Worm (Caenorhabditis elegans): ENCODE results near the gene ZK813.3.
A peak's percentile ranks its signal among the peaks of the same experiment; 100 is the strongest.

The ZK813.3 gene

DNA sequence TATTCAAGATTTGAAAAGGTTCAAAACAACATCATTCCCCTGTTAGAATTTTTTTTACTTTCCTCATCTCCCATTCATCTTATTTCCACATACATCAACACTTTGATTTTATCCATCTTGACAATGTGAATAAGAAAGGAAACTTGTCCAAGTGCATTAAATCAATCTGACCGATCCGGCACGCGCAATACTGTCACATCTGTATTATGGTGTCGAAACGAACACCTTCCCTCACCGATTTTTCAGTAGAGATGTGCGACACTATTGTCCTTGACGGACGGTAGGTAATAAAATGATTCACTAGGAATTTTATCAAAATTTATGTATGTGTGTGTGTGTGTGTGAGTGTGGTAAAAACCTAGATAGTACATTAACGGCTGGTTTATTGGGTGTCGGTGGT lies 22.2 kb downstream of the ZK813.3 start:
- peak; percentile 76 for TF ChIP-seq unc-62 (GFP tag; optimal IDR thresholded peaks at IDR 0.05)
- no peak for TF ChIP-seq nhr-28 (tag; optimal IDR thresholded peaks at IDR 0.05)
- TF ChIP-seq elt-1 (tag; optimal IDR thresholded peaks at IDR 0.05; ENCODE audit: borderline replicate concordance, insufficient read depth): no peak

DNA sequence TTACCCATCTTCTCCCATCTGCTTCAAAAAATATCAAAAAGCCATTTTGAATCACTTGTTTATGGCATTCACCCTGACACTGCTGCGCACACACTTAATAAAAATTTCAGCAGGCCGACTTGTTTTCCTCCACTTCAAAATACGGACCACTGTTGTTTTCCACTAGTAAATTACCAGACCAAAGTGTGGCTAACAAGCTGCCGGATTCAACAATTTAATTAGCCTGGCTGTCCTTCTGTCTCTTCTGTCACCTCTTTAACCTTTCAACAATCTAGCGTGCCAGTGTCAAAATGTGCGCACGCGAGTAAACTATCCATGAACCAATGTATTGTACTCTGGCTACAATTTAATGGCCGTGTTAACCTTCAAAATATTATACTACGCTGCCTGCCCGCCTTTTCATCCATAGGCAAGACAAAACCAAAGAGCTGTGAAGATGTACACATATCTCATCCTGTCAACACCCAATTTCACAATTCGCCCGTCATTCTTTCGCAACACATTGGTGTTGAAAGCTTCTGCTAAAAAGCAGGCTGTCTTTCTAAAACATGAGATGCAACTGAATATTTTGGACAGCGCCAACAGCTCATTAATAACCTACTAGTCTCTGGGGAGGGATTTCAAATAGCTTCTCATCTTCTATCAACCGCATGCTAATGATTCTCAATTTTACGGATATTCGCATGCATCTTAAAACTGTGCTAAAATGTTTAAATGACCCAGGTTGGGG lies 22.8 kb downstream of the ZK813.3 start:
- TF ChIP-seq nhr-237 (tag; optimal IDR thresholded peaks at IDR 0.05) (no peak), nhr-2 (tag; optimal IDR thresholded peaks at IDR 0.05) (peak; percentile 10), lin-13 (tag; optimal IDR thresholded peaks at IDR 0.05) (no peak), snpc-4 (tag; optimal IDR thresholded peaks at IDR 0.05) (no peak), ces-1 (GFP tag; optimal IDR thresholded peaks at IDR 0.05) (peak; percentile 80), lin-32 (GFP tag; optimal IDR thresholded peaks at IDR 0.05) (no peak), elt-3 (tag; optimal IDR thresholded peaks at IDR 0.05) (no peak), lsy-2 (tag; optimal IDR thresholded peaks at IDR 0.05) (no peak), sptf-1 (tag; optimal IDR thresholded peaks at IDR 0.05) (no peak), nhr-12 (tag; optimal IDR thresholded peaks at IDR 0.05) (no peak), nhr-28 (tag; optimal IDR thresholded peaks at IDR 0.05) (no peak), ceh-43 (GFP tag; optimal IDR thresholded peaks at IDR 0.05) (no peak), ceh-39 (tag; optimal IDR thresholded peaks at IDR 0.05) (no peak), M03D4.4 (tag; optimal IDR thresholded peaks at IDR 0.05) (no peak), ham-2 (GFP tag; optimal IDR thresholded peaks at IDR 0.05) (peak; percentile 41), unc-62 (GFP tag; optimal IDR thresholded peaks at IDR 0.05) (peak; percentile 53)

DNA sequence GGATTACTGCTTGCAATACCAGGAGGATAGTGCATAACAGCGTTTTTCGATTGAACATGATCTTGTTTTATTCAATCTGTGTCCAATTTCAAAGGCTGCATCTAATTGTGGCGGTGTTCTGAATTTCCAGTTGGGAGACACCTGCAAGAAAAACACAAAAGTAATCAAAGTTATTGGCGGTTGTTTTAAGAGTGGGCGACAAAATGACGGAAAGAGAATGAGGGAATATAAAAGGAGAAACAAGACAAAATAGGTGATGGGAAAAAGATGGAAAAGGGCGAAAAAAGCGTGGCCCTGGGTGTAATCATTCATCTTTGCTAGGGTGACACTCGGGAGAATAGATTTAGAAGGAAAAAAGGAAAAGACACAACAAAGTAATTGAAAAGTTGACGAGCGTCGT lies 24.1 kb downstream of the ZK813.3 start, which contains the start of the genes ZK377.15 and sax-3:
Gene ZK377.15, minus strand, starts transcription at position 101 of the 400 bp plus-strand sequence.
Gene sax-3, minus strand, starts transcription at position 143 of the 400 bp plus-strand sequence.
- no peak for TF ChIP-seq bed-3 (GFP tag; optimal IDR thresholded peaks at IDR 0.05)
- TF ChIP-seq elt-3 (tag; optimal IDR thresholded peaks at IDR 0.05): no peak
- no peak for TF ChIP-seq unc-120 (tag; optimal IDR thresholded peaks at IDR 0.05; ENCODE audit: poor library complexity, severe bottlenecking)
- no peak for TF ChIP-seq elt-1 (tag; optimal IDR thresholded peaks at IDR 0.05; ENCODE audit: borderline replicate concordance, insufficient read depth)
- no peak for TF ChIP-seq blmp-1 (tag; optimal IDR thresholded peaks at IDR 0.05)
- no peak for TF ChIP-seq nhr-28 (tag; optimal IDR thresholded peaks at IDR 0.05)
- no peak for TF ChIP-seq ham-2 (GFP tag; optimal IDR thresholded peaks at IDR 0.05)
- no peak for TF ChIP-seq ceh-83 (GFP tag; optimal IDR thresholded peaks at IDR 0.05)
- no peak for TF ChIP-seq ces-1 (GFP tag; optimal IDR thresholded peaks at IDR 0.05)
- TF ChIP-seq M03D4.4 (tag; optimal IDR thresholded peaks at IDR 0.05): no peak
- no peak for TF ChIP-seq lin-13 (tag; optimal IDR thresholded peaks at IDR 0.05)
- TF ChIP-seq unc-39 (tag; optimal IDR thresholded peaks at IDR 0.05): no peak
- no peak for TF ChIP-seq ceh-39 (tag; optimal IDR thresholded peaks at IDR 0.05)
- no peak for TF ChIP-seq hlh-1 (tag; optimal IDR thresholded peaks at IDR 0.05)
- TF ChIP-seq unc-62 (GFP tag; optimal IDR thresholded peaks at IDR 0.05): no peak
- no peak for TF ChIP-seq mls-2 (tag; optimal IDR thresholded peaks at IDR 0.05)
- no peak for TF ChIP-seq drap-1 (GFP tag; optimal IDR thresholded peaks at IDR 0.05)

DNA sequence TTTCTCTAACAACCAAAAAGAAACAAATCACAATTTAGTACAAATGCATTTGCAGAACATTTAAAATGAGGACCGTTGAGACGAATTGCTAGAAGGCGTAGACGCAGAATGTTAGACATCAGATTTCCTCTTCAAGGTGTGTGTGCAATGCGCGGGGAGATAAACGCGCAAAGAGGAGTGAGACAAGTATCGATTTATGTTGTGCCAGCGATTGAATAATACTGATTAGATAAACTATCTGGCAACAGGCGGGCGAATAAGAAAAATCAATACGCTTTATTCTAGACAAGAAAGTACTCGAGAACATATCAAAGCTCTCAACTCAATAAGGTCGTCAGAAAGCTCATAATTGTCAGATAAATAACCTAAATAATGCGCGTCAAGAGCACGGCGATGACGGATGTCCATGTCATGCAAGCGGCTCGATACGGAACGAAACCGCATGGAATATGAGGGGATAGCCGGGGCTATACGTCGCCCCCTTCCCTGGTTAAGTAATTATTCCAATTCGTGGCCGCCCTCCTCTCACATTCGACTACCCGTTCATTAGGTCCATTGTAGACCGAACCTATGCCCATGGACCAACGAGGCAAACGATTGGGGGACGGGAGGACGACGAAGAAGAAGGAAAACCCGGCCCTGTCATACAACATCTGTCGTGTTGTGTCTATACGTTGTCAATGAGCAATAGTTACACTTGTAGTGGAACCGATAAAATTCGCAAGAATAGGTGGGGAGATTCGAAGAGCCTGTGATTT lies 25.5 kb downstream of the ZK813.3 start:
- TF ChIP-seq lin-32 (GFP tag; optimal IDR thresholded peaks at IDR 0.05): no peak
- no peak for TF ChIP-seq nhr-12 (tag; optimal IDR thresholded peaks at IDR 0.05)
- no peak for TF ChIP-seq pha-4 (tag; optimal IDR thresholded peaks at IDR 0.05)
- no peak for TF ChIP-seq sem-2 (GFP tag; optimal IDR thresholded peaks at IDR 0.05)
- peak; percentile 48 for TF ChIP-seq ces-1 (GFP tag; optimal IDR thresholded peaks at IDR 0.05)
- TF ChIP-seq unc-62 (GFP tag; optimal IDR thresholded peaks at IDR 0.05): no peak
- TF ChIP-seq hlh-1 (tag; optimal IDR thresholded peaks at IDR 0.05): no peak
- TF ChIP-seq nhr-237 (tag; optimal IDR thresholded peaks at IDR 0.05): no peak
- peak; percentile 60 for TF ChIP-seq nhr-2 (tag; optimal IDR thresholded peaks at IDR 0.05)
- no peak for TF ChIP-seq nhr-76 (tag; optimal IDR thresholded peaks at IDR 0.05)
- TF ChIP-seq M03D4.4 (tag; optimal IDR thresholded peaks at IDR 0.05): no peak
- no peak for TF ChIP-seq lsy-2 (tag; optimal IDR thresholded peaks at IDR 0.05)
- TF ChIP-seq blmp-1 (tag; optimal IDR thresholded peaks at IDR 0.05): no peak
- TF ChIP-seq ceh-43 (GFP tag; optimal IDR thresholded peaks at IDR 0.05): no peak
- no peak for TF ChIP-seq nhr-28 (tag; optimal IDR thresholded peaks at IDR 0.05)
- TF ChIP-seq unc-39 (tag; optimal IDR thresholded peaks at IDR 0.05): no peak
- peak; percentile 28 for TF ChIP-seq ceh-39 (tag; optimal IDR thresholded peaks at IDR 0.05)
- TF ChIP-seq sptf-1 (tag; optimal IDR thresholded peaks at IDR 0.05): peak; percentile 26
- TF ChIP-seq ztf-11 (tag; optimal IDR thresholded peaks at IDR 0.05): no peak
- no peak for TF ChIP-seq drap-1 (GFP tag; optimal IDR thresholded peaks at IDR 0.05)
- no peak for TF ChIP-seq flh-1 (GFP tag; optimal IDR thresholded peaks at IDR 0.05)
- TF ChIP-seq ham-2 (GFP tag; optimal IDR thresholded peaks at IDR 0.05): peak; percentile 33
- no peak for TF ChIP-seq bed-3 (GFP tag; optimal IDR thresholded peaks at IDR 0.05)
- TF ChIP-seq elt-3 (tag; optimal IDR thresholded peaks at IDR 0.05): no peak
- peak; percentile 2 for TF ChIP-seq mep-1 (tag; optimal IDR thresholded peaks at IDR 0.05)
- TF ChIP-seq unc-120 (tag; optimal IDR thresholded peaks at IDR 0.05; ENCODE audit: poor library complexity, severe bottlenecking): peak; percentile 13
- TF ChIP-seq lin-13 (tag; optimal IDR thresholded peaks at IDR 0.05): no peak
- peak; percentile 77 for TF ChIP-seq elt-1 (tag; optimal IDR thresholded peaks at IDR 0.05; ENCODE audit: borderline replicate concordance, insufficient read depth)
- TF ChIP-seq cnd-1 (tag; optimal IDR thresholded peaks at IDR 0.05): peak; percentile 81
- TF ChIP-seq mls-2 (tag; optimal IDR thresholded peaks at IDR 0.05): peak; percentile 43

Measured in whole organism, mixed stage, embryonic.